Fruit fly (Drosophila melanogaster): ENCODE measurements around the gene tfc.

The tfc gene

DNA sequence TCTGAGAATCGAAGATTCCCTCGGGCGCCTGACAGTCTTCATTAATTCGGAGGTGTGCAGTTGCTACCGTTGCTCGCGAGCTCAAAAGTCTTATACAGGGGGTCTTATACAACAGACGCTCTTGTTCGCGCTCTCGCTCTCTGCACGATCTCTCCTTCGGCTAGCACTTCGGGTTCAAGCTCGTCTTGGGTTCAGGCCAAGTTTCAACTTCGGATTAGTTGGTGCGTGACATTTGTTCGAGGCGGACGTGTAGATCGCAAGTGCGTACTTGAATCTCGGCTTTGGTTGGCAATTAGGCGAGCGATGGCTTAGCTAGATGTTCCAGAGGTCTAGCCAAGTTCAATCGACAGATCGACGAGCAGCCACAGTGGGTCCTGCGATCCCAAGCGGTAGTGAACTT is 48.0 kb upstream of the tfc start (continued):
- TF ChIP-seq crp (GFP tag; optimal IDR thresholded peaks at IDR 0.05) (no peak), bcd (GFP tag; optimal IDR thresholded peaks at IDR 0.05) (peak; percentile 28), Hr78 (GFP tag; optimal IDR thresholded peaks at IDR 0.05) (peak in 1 of 2 experiments; percentile 65), h (optimal IDR thresholded peaks at IDR 0.05) (no peak), CG10321 (GFP tag; IDR thresholded peaks at IDR 0.05) (no peak), Jarid2 (GFP tag; optimal IDR thresholded peaks at IDR 0.05) (peak; percentile 84), oc (tag; optimal IDR thresholded peaks at IDR 0.05) (peak; percentile 43)

DNA sequence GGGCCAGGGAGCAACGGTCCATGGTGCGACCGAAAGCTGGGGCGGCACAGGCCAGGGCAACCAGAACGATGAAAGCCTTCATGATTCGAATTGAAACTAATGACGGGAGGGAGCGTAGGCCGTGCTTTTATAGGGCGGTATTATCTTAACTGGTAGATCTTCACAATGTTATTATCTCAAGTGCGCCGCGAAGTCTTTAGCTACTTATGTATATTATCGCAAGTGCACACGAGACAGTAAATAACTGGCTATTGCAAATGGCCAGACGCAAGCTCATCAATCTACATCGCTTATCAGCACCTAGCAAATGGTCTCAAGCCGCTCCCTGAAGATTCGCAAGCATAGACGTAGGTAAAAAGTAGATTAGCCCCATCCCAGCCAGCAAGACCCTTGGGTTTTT is 45.2 kb upstream of the tfc start, which contains the start of gene LysD:
Gene LysD (minus strand): TSS at position 101 of the 400 bp plus-strand sequence.
- TF ChIP-seq D (optimal IDR thresholded peaks at IDR 0.05) (no peak), D (GFP tag; optimal IDR thresholded peaks at IDR 0.05) (no peak), exex (tag; optimal IDR thresholded peaks at IDR 0.05) (peak; percentile 1)

DNA sequence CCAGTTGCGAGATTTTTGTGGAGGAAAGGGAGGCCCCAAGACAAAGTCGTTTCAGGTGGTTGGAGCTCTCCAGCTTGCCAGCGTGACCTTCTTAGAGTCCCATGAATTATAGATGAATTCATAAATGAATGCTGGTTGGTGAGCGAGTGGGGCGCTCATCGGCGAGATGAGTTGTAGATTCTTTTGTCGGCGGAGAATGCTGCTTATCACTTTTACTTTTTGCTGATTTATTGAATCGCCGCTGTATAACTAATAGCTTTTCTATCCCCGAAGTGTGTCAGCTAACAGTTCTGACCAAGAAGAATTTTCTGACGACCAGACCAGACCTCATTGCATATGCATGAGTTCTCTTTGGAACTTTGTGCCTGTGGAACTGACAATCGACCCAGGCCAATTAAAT is 44.1 kb upstream of the tfc start:
- TF ChIP-seq Nf-YA (GFP tag; IDR thresholded peaks at IDR 0.05) (no peak), Blimp-1 (GFP tag; optimal IDR thresholded peaks at IDR 0.05) (peak; percentile 93), abd-A (tag; optimal IDR thresholded peaks at IDR 0.05) (peak; percentile 3), vvl (GFP tag; IDR thresholded peaks at IDR 0.05) (peak; percentile 67; the same call in 1 of the 2 replicates), Hsf (GFP tag; optimal IDR thresholded peaks at IDR 0.05) (no peak)

DNA sequence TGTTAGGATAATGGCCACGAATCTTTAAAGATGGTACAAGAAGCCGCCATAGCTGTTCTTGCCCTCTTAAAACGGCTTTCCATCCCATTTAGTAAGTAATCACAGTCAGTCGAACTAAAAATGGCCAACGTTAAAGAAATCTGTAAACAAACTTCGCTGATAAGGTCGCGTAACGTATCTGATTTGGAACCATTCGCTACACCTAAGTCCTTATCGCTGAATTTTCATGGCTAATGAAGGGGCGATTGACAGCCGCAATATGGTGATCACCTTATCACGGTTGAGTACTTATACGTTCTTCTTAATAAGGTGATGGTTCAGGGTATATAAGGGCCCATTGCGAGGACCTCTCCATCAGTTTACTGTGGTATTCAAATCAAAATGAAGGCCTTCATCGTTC is 43.7 kb upstream of the tfc start, which contains the start of gene LysE:
Gene LysE (plus strand): TSS at position 257 of the 400 bp plus-strand sequence.
- TF ChIP-seq ken (GFP tag; IDR thresholded peaks at IDR 0.05) (no peak), exex (tag; optimal IDR thresholded peaks at IDR 0.05) (peak; percentile 62), sug (tag; optimal IDR thresholded peaks at IDR 0.05) (peak; percentile 8), trh (GFP tag; optimal IDR thresholded peaks at IDR 0.05) (no peak), CG18599 (GFP tag; optimal IDR thresholded peaks at IDR 0.05) (peak; percentile 21), unc-4 (GFP tag; IDR thresholded peaks at IDR 0.05; ENCODE audit: partially characterized antibody) (no peak), Hey (tag; optimal IDR thresholded peaks at IDR 0.05) (peak; percentile 45), grn (GFP tag; optimal IDR thresholded peaks at IDR 0.05) (peak; percentile 42), Sox100B (GFP tag; optimal IDR thresholded peaks at IDR 0.05) (no peak)

DNA sequence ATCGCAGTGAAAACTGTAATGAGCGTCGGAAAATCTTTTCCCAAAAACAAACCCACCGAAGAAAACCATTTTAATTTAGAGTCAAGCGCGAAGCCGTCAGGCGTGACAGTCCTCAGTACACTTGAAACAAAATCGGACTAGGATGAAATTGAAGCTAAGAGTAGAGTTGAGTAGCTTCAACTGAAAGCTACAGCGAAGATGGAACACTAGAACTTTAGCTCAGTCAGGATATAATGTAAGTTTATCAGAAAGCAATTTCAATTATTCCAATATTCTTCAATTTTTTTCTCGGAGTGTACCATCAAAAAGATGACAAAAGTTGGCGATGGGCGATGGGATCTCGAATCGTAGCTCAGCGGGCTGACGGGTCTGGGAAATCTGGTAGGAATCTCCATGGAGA is 39.8 kb upstream of the tfc start:
- TF ChIP-seq CG2712 (tag; optimal IDR thresholded peaks at IDR 0.05) (peak; percentile 64), H15 (GFP tag; IDR thresholded peaks at IDR 0.05) (0 out of 3 replicates have a peak, but pooled peaks have one; percentile 37), jing (GFP tag; optimal IDR thresholded peaks at IDR 0.05) (peak; percentile 28), nmo (GFP tag; optimal IDR thresholded peaks at IDR 0.05) (peak; percentile 55), CG8359 (GFP tag; optimal IDR thresholded peaks at IDR 0.05; ENCODE audit: borderline replicate concordance) (peak; percentile 21), chif (GFP tag; optimal IDR thresholded peaks at IDR 0.05) (peak; percentile 33 to 44), CG7839 (tag; optimal IDR thresholded peaks at IDR 0.05) (peak; percentile 54), Trl (optimal IDR thresholded peaks at IDR 0.05) (no peak), Trl (GFP tag; optimal IDR thresholded peaks at IDR 0.05) (peak; percentile 2), bab2 (GFP tag; optimal IDR thresholded peaks at IDR 0.05) (peak; percentile 1), MBD-R2 (GFP tag; IDR thresholded peaks at IDR 0.05) (no peak), Chrac-16 (GFP tag; optimal IDR thresholded peaks at IDR 0.05) (peak; percentile 17), nerfin-1 (tag; optimal IDR thresholded peaks at IDR 0.05) (peak; percentile 37), ranshi (GFP tag; IDR thresholded peaks at IDR 0.05) (peak; percentile 55; the same call in 1 of the 2 replicates), pnt (GFP tag; optimal IDR thresholded peaks at IDR 0.05) (peak; percentile 24), CG8290 (GFP tag; optimal IDR thresholded peaks at IDR 0.05) (no peak), CG8290 (tag; optimal IDR thresholded peaks at IDR 0.05) (peak in 1 of 2 experiments; percentile 45), Atf6 (GFP tag; IDR thresholded peaks at IDR 0.05) (0 out of 2 replicates have a peak, but pooled peaks have one; percentile 24), Pdp1 (GFP tag; optimal IDR thresholded peaks at IDR 0.05) (peak; percentile 11 to 14), HLH3B (GFP tag; IDR thresholded peaks at IDR 0.05) (peak; percentile 64; the same call in 1 of the 2 replicates), stwl (tag; optimal IDR thresholded peaks at IDR 0.05) (no peak), TFAM (GFP tag; optimal IDR thresholded peaks at IDR 0.05) (no peak)

Measured in whole organism, embryonic.